Fruit fly (Drosophila melanogaster) whole organism, wandering third instar larva: ENCODE measurements around the gene CG32278.
A peak's percentile ranks its signal among the peaks of the same experiment; 100 is the strongest.

Experiments used
- CG9705 ChIP-seq: fragments of 200-800 bp; sonication (Bioruptor generic); optimal IDR thresholded peaks from 2 replicates; lab custom pipeline; 2018; ENCODE audit warnings: missing biosample characterization, mild to moderate bottlenecking, missing genetic modification characterization
- Dfd ChIP-seq: fragments of >200 bp; optimal IDR thresholded peaks from 2 replicates; lab custom pipeline; 2017; ENCODE audit warnings: missing biosample characterization, missing genetic modification characterization
- HLH106 ChIP-seq: fragments of 200-800 bp; optimal IDR thresholded peaks from 3 replicates; lab custom pipeline; 2019; ENCODE audit warnings: missing biosample characterization, mild to moderate bottlenecking, missing genetic modification characterization, moderate library complexity
- Hr78 ChIP-seq: fragments of >200 bp; optimal IDR thresholded peaks from 2 replicates; lab custom pipeline; 2017; ENCODE audit warnings: missing biosample characterization, missing genetic modification characterization
- Sp1 ChIP-seq: fragments of 200-800 bp; sonication (Bioruptor generic); optimal IDR thresholded peaks from 3 replicates; lab custom pipeline; 2019; ENCODE audit warnings: missing biosample characterization, mild to moderate bottlenecking, missing genetic modification characterization, moderate library complexity
- ey ChIP-seq: fragments of 200-800 bp; sonication (Bioruptor generic); optimal IDR thresholded peaks from 2 replicates; lab custom pipeline; 2016; ENCODE audit warnings: missing biosample characterization, missing genetic modification characterization
- foxo ChIP-seq, 2 experiments: fragments of 200-800 bp; sonication (Bioruptor generic); optimal IDR thresholded peaks; 2 replicates in 1 of 2; 3 replicates in 1 of 2; lab custom pipeline; 2016 to 2017; ENCODE audit warnings: missing biosample characterization in 2 of 2, missing genetic modification characterization in 2 of 2
- h ChIP-seq: fragments of 200-800 bp; sonication (Bioruptor generic); optimal IDR thresholded peaks from 3 replicates; lab custom pipeline; 2016; ENCODE audit warnings: missing biosample characterization, mild to moderate bottlenecking, missing genetic modification characterization
- jim ChIP-seq: fragments of 175-275, 200-325 bp; sonication (Bioruptor generic); optimal IDR thresholded peaks from 2 replicates; lab custom pipeline; 2016; ENCODE audit warnings: missing biosample characterization, mild to moderate bottlenecking, missing genetic modification characterization
- pan ChIP-seq: fragments of >200 bp; optimal IDR thresholded peaks from 2 replicates; lab custom pipeline; 2017
- psq ChIP-seq: fragments of 200-800 bp; sonication (Bioruptor generic); optimal IDR thresholded peaks from 3 replicates; lab custom pipeline; 2017; ENCODE audit warnings: missing biosample characterization, mild to moderate bottlenecking, missing genetic modification characterization, moderate library complexity

dm6 chr3L:3159309-3160194, 9.5 kb upstream of the CG32278 start, which contains the start of the genes ND-30 and CG15812:
- TF ChIP-seq Dfd (GFP tag; lab: Kevin White, UChicago): no peak
- no peak for TF ChIP-seq jim (GFP tag; lab: Kevin White, UChicago)
- no peak for TF ChIP-seq HLH106 (tag; lab: Kevin White, UChicago)
- peak in 1 of 2 experiments; percentile 21 for TF ChIP-seq foxo (GFP tag; optimal IDR thresholded peaks at IDR 0.05; lab: Kevin White, UChicago)
- TF ChIP-seq CG9705: no peak
- no peak for TF ChIP-seq Hr78
- no peak for TF ChIP-seq h (GFP tag; lab: Kevin White, UChicago)
- TF ChIP-seq ey (GFP tag; lab: Kevin White, UChicago): no peak
- peak; percentile 22 for TF ChIP-seq psq (GFP tag; lab: Kevin White, UChicago)
- TF ChIP-seq Sp1 (GFP tag; lab: Kevin White, UChicago): no peak
- TF ChIP-seq pan (lab: Kevin White, UChicago): no peak
